Fruit fly (Drosophila melanogaster) whole organism, wandering third instar larva: ENCODE measurements around the gene aay.

Experiments used
- Abd-B ChIP-seq: fragments of >200 bp; optimal IDR thresholded peaks from 2 replicates; lab custom pipeline; 2017; ENCODE audit warnings: missing biosample characterization, missing genetic modification characterization
- Hr78 ChIP-seq: fragments of >200 bp; optimal IDR thresholded peaks from 2 replicates; lab custom pipeline; 2017; ENCODE audit warnings: missing biosample characterization, missing genetic modification characterization
- Hr83 ChIP-seq: fragments of 200-300 bp; sonication (Bioruptor generic); optimal IDR thresholded peaks from 2 replicates; lab custom pipeline; 2016; ENCODE audit warnings: missing biosample characterization, mild to moderate bottlenecking, missing genetic modification characterization, moderate library complexity; ENCODE audit not compliant: poor library complexity, severe bottlenecking
- Jra ChIP-seq: sonication (Bioruptor generic); optimal IDR thresholded peaks from 2 replicates; lab custom pipeline; 2016; ENCODE audit warnings: missing biosample characterization, missing genetic modification characterization
- foxo ChIP-seq, 2 experiments: fragments of 200-800 bp; sonication (Bioruptor generic); optimal IDR thresholded peaks; 2 replicates in 1 of 2; 3 replicates in 1 of 2; lab custom pipeline; 2016 to 2017; ENCODE audit warnings: missing biosample characterization in 2 of 2, missing genetic modification characterization in 2 of 2
- h ChIP-seq: fragments of 200-800 bp; sonication (Bioruptor generic); optimal IDR thresholded peaks from 3 replicates; lab custom pipeline; 2016; ENCODE audit warnings: missing biosample characterization, mild to moderate bottlenecking, missing genetic modification characterization
- psq ChIP-seq: fragments of 200-800 bp; sonication (Bioruptor generic); optimal IDR thresholded peaks from 3 replicates; lab custom pipeline; 2017; ENCODE audit warnings: missing biosample characterization, mild to moderate bottlenecking, missing genetic modification characterization, moderate library complexity

DNA sequence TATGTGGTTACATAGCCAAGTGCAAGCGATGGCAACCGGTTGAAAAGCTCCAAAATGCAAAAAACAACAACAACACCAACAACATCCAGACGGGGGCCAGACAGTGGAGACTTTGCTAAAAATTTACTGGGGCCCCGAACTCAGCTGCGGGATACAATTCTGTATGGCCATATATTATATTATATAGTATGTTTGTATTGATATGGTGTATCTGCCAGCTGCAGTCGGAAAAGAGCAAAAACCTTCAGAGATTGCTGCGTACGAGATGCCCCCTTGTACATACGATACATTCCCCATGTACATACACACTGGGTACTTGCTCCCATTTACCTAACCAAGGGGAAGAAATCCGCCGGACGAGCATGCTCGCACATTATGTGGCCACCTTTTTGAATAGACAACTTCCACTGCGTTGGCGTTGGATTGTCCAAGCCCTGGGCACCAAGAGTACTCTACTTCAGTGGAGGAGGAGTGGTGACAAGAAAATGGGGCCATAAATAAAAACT lies 42.7 kb upstream of the aay start:
- TF ChIP-seq psq (no peak), h (GFP tag; lab: Kevin White, UChicago) (no peak), Jra (GFP tag; lab: Kevin White, UChicago) (no peak), Hr83 (no peak), foxo (GFP tag; optimal IDR thresholded peaks at IDR 0.05; lab: Kevin White, UChicago) (no peak), Abd-B (GFP tag; lab: Kevin White, UChicago) (no peak), Hr78 (no peak)
